Worm (Caenorhabditis elegans) whole organism, young adult: ENCODE measurements around the gene F11G11.5.
"Not testable (repeated sequence)": the region's sequence is repeated elsewhere in the genome, so short reads cannot be mapped to it uniquely, and the experiment has no call there.

Experiments
- C17E4.6 ChIP-seq: fragments of 200-800 bp; sonication (Bioruptor generic); IDR thresholded peaks from 2 replicates; pipeline ENCODE4 v1.3.6; 2022; ENCODE audit warnings: missing genetic modification reagents, missing genetic modification characterization, missing compliant biosample characterization
- F49E8.2 ChIP-seq: sonication (generic microtip); optimal IDR thresholded peaks from 3 replicates; lab custom pipeline; 2017; ENCODE audit warnings: missing genetic modification characterization, mild to moderate bottlenecking, missing compliant biosample characterization, antibody characterized with exemption, moderate library complexity; ENCODE audit not compliant: insufficient read depth
- Y95B8A.8 ChIP-seq: fragments of 200-800 bp; sonication (Bioruptor generic); IDR thresholded peaks from 2 replicates; pipeline ENCODE4 v1.3.6; 2022; ENCODE audit warnings: missing genetic modification reagents, missing genetic modification characterization, missing compliant biosample characterization
- attf-3 ChIP-seq: fragments of 200-800 bp; sonication (Bioruptor generic); conservative IDR thresholded peaks from 2 replicates; pipeline ENCODE4 v1.3.6; 2022; ENCODE audit warnings: missing genetic modification reagents, missing genetic modification characterization, missing compliant biosample characterization
- ccch-3 ChIP-seq: fragments of 200-800 bp; sonication (Bioruptor generic); optimal IDR thresholded peaks from 2 replicates; lab custom pipeline; 2018; ENCODE audit warnings: mild to moderate bottlenecking, missing genetic modification characterization, missing compliant biosample characterization
- ceh-100 ChIP-seq: fragments of 200-800 bp; sonication (Bioruptor generic); IDR thresholded peaks from 2 replicates; pipeline ENCODE4 v1.3.6; 2022; ENCODE audit warnings: missing genetic modification reagents, missing genetic modification characterization, missing compliant biosample characterization
- egl-18 ChIP-seq: fragments of 200-800 bp; sonication (Bioruptor generic); IDR thresholded peaks from 2 replicates; pipeline ENCODE4 v1.3.6; 2022; ENCODE audit warnings: missing genetic modification reagents, missing genetic modification characterization, missing compliant biosample characterization
- lag-1 ChIP-seq: fragments of 200-800 bp; sonication (Bioruptor generic); IDR thresholded peaks from 2 replicates; pipeline ENCODE4 v1.3.6; 2022; ENCODE audit warnings: missing genetic modification reagents, missing genetic modification characterization, missing compliant biosample characterization
- lin-35 ChIP-seq, 3 experiments: fragments of 150-350 bp in 2 of 3; sonication (generic microtip) in 1 of 3; optimal IDR thresholded peaks; 2 replicates each; lab custom pipeline; 2014 to 2018; ENCODE audit warnings: missing biosample characterization in 3 of 3, missing genetic modification characterization in 3 of 3, missing genetic modification reagents in 3 of 3
- pbrm-1 ChIP-seq: fragments of 200-800 bp; sonication (Bioruptor generic); IDR thresholded peaks from 2 replicates; pipeline ENCODE4 v1.3.6; 2022; ENCODE audit warnings: missing genetic modification reagents, missing genetic modification characterization, missing compliant biosample characterization
- unc-62 ChIP-seq: fragments of 150-350 bp; optimal IDR thresholded peaks from 2 replicates; lab custom pipeline; 2014; ENCODE audit warnings: missing biosample characterization, missing genetic modification reagents, missing genetic modification characterization

- TF ChIP-seq Y95B8A.8; attf-3; lin-35 (GFP tag; optimal IDR thresholded peaks at IDR 0.05; lab: Kevin White, UChicago); unc-62 (GFP tag; lab: Kevin White, UChicago); ceh-100 (GFP tag; lab: Robert Waterston, UW); ccch-3 (GFP tag; lab: Kevin White, UChicago); pbrm-1; C17E4.6 (GFP tag; lab: Robert Waterston, UW); lag-1 (GFP tag; lab: Robert Waterston, UW); F49E8.2 (tag; lab: Kevin White, UChicago); egl-18 (GFP tag; lab: Robert Waterston, UW): not testable (repeated sequence)
Observed at ce11 chrII:4872359-4872758, 14.6 kb downstream of the F11G11.5 start.
